Worm (Caenorhabditis elegans) whole organism, L4 larva: Measurements from ENCODE around the gene F15E6.10.

Experiments
- F10B5.3 ChIP-seq: sonication (generic microtip); optimal IDR thresholded peaks from 2 replicates; lab custom pipeline; 2016; ENCODE audit warnings: mild to moderate bottlenecking, missing genetic modification characterization, missing compliant biosample characterization
- ZK337.2 ChIP-seq: fragments of 200-800 bp; sonication (Bioruptor generic); IDR thresholded peaks from 2 replicates; pipeline ENCODE4 v1.3.6; 2022; ENCODE audit warnings: missing genetic modification reagents, missing genetic modification characterization, missing compliant biosample characterization
- lin-1 ChIP-seq: fragments of 200-800 bp; sonication (Bioruptor generic); IDR thresholded peaks from 2 replicates; pipeline ENCODE4 v1.3.6; 2022; ENCODE audit warnings: missing genetic modification reagents, missing genetic modification characterization, missing compliant biosample characterization
- madf-5 ChIP-seq, 2 experiments: fragments of 200-800 bp; sonication (Bioruptor generic); IDR thresholded peaks; 2 replicates each; pipeline ENCODE4 v1.3.6; 2022; ENCODE audit warnings: missing compliant biosample characterization in 2 of 2, missing genetic modification characterization in 2 of 2
- nhr-28 ChIP-seq: fragments of 150-350 bp; optimal IDR thresholded peaks from 2 replicates; lab custom pipeline; 2014; ENCODE audit warnings: missing biosample characterization, missing genetic modification characterization
- skn-1 ChIP-seq: fragments of 150-350 bp; optimal IDR thresholded peaks from 2 replicates; lab custom pipeline; 2014; ENCODE audit warnings: missing biosample characterization, missing genetic modification characterization
- tra-1 ChIP-seq: fragments of 200-800 bp; sonication (Bioruptor generic); IDR thresholded peaks from 2 replicates; pipeline ENCODE4 v1.3.6; 2022; ENCODE audit warnings: missing genetic modification reagents, missing genetic modification characterization, missing compliant biosample characterization
- ztf-11 ChIP-seq: fragments of 150-350 bp; optimal IDR thresholded peaks from 2 replicates; lab custom pipeline; 2014; ENCODE audit warnings: missing biosample characterization, missing genetic modification characterization

ce11 chrIV:4292569-4292968 is at the start of gene F15E6.10:
- TF ChIP-seq ZK337.2: no peak
- no peak for TF ChIP-seq ztf-11 (tag; lab: Kevin White, UChicago)
- TF ChIP-seq madf-5 (GFP tag; IDR thresholded peaks at IDR 0.05; lab: Robert Waterston, UW): no peak
- TF ChIP-seq lin-1 (GFP tag; lab: Robert Waterston, UW): no peak
- no peak for TF ChIP-seq tra-1 (GFP tag; lab: Robert Waterston, UW)
- TF ChIP-seq F10B5.3: no peak
- TF ChIP-seq nhr-28 (tag; lab: Kevin White, UChicago): no peak
- TF ChIP-seq skn-1 (tag; lab: Kevin White, UChicago): no peak
